Fruit fly (Drosophila melanogaster): ENCODE results near the gene ppk5.

ppk5 gene

DNA sequence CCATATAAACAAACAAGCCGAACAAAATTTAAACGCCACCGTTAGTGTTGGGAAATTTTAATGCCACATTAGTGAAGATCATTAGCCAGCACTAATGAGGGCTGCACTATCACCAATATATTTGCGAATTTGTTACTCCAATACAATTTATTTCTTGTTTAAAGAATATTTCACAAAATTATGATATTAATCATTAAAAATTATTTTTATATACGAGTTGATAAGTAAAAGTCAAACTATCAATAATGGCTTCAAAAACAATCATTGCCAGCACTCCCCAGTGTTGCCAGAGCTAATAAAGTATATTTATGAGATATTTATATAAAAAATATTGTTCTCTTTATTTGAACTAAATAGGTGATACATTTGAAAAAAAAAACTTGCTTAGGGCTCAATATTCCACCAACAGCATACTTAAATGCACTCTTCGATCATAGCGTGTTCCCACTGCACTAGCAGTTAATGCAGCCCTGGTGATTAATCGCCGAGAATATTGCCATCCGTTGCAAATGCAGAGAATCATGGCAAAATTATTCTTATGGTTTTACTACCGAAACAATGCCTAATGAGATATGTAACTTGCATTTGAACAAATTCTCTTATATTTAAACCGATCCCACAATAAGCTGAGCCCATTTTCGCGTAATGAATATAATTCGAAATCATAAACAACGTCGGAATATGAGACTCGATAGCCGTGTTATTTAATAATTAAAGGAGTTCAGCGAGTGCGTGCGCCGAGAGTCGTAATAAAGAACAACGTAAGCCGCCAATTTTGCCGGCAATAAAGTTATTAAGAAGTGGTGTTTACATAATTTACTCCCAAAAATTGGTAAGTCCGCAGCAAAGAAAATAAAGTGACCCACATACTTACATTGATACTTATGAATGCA is 18.4 kb upstream of the ppk5 start, which contains the start of the genes SAK and Cdk12 (continued):
- peak; percentile 55; the same call in 2 of the 3 replicates for TF ChIP-seq CG16813 (GFP tag; IDR thresholded peaks at IDR 0.05; ENCODE audit: partially characterized antibody)
- TF ChIP-seq CG2120 (GFP tag; optimal IDR thresholded peaks at IDR 0.05), result peak; percentile 84
- no peak; the same call in 1 of the 2 replicates for TF ChIP-seq CG10959 (GFP tag; IDR thresholded peaks at IDR 0.05)
- TF ChIP-seq CG8388 (GFP tag; optimal IDR thresholded peaks at IDR 0.05), result peak; percentile 78
- peak; percentile 67 for TF ChIP-seq CG8765 (GFP tag; IDR thresholded peaks at IDR 0.05)
- TF ChIP-seq hth (optimal IDR thresholded peaks at IDR 0.05), result no peak
- no peak for TF ChIP-seq gcm2 (GFP tag; optimal IDR thresholded peaks at IDR 0.05)
- TF ChIP-seq CG10366 (GFP tag; IDR thresholded peaks at IDR 0.05), result peak; percentile 71; the same call in 1 of the 2 replicates
- peak; percentile 77 for TF ChIP-seq CG11247 (GFP tag; IDR thresholded peaks at IDR 0.05)
- peak; percentile 89 for TF ChIP-seq CG2712 (tag; optimal IDR thresholded peaks at IDR 0.05)
- TF ChIP-seq Dad (GFP tag; optimal IDR thresholded peaks at IDR 0.05), result peak; percentile 48
- TF ChIP-seq Bgb (GFP tag; IDR thresholded peaks at IDR 0.05; ENCODE audit: partially characterized antibody), result peak; percentile 36; the same call in 1 of the 2 replicates
- peak; percentile 66 for TF ChIP-seq cwo (GFP tag; optimal IDR thresholded peaks at IDR 0.05)
- peak; percentile 60 for TF ChIP-seq pum (GFP tag; optimal IDR thresholded peaks at IDR 0.05)
- TF ChIP-seq ken (GFP tag; IDR thresholded peaks at IDR 0.05), result peak; percentile 72
- TF ChIP-seq CG9876 (GFP tag; optimal IDR thresholded peaks at IDR 0.05), result peak; percentile 60
- TF ChIP-seq CG7987 (GFP tag; optimal IDR thresholded peaks at IDR 0.05), result peak; percentile 52
- TF ChIP-seq Neu2 (GFP tag; optimal IDR thresholded peaks at IDR 0.05; ENCODE audit: borderline replicate concordance), result no peak
- peak; percentile 54 for TF ChIP-seq CG16863 (GFP tag; optimal IDR thresholded peaks at IDR 0.05)
- peak; percentile 88 for TF ChIP-seq Hmr (GFP tag; optimal IDR thresholded peaks at IDR 0.05)
- TF ChIP-seq Kr (GFP tag; optimal IDR thresholded peaks at IDR 0.05), result no peak
- TF ChIP-seq CG4404 (GFP tag; IDR thresholded peaks at IDR 0.05), result peak; percentile 75
- peak; percentile 82 for TF ChIP-seq ttk (GFP tag; IDR thresholded peaks at IDR 0.05)
- no peak for TF ChIP-seq pros (GFP tag; optimal IDR thresholded peaks at IDR 0.05)
- peak; percentile 82 for TF ChIP-seq E2f1 (GFP tag; IDR thresholded peaks at IDR 0.05)
- peak; percentile 73; the same call in 2 of the 3 replicates for TF ChIP-seq CG3726 (GFP tag; IDR thresholded peaks at IDR 0.05)
- TF ChIP-seq fu2 (GFP tag; optimal IDR thresholded peaks at IDR 0.05), result peak; percentile 67
- peak; percentile 63 for TF ChIP-seq CG2875 (GFP tag; optimal IDR thresholded peaks at IDR 0.05)
- 0 out of 2 replicates have a peak, but pooled peaks have one; percentile 30 for TF ChIP-seq CG16779 (GFP tag; IDR thresholded peaks at IDR 0.05)
- TF ChIP-seq vnd (GFP tag; IDR thresholded peaks at IDR 0.05; ENCODE audit: partially characterized antibody), result 0 out of 3 replicates have a peak, but pooled peaks have one; percentile 39
- peak; percentile 82 for TF ChIP-seq CG10147 (GFP tag; optimal IDR thresholded peaks at IDR 0.05)
- peak; percentile 34 for TF ChIP-seq CG6683 (GFP tag; optimal IDR thresholded peaks at IDR 0.05)
- TF ChIP-seq Lim3 (GFP tag; IDR thresholded peaks at IDR 0.05), result no peak
- peak; percentile 80 for TF ChIP-seq Six4 (GFP tag; optimal IDR thresholded peaks at IDR 0.05)
- TF ChIP-seq ara (GFP tag; IDR thresholded peaks at IDR 0.05), result peak; percentile 74
- TF ChIP-seq ci (GFP tag; IDR thresholded peaks at IDR 0.05), result peak; percentile 74; the same call in 2 of the 3 replicates
- TF ChIP-seq gt (GFP tag; IDR thresholded peaks at IDR 0.05), result peak; percentile 44
- peak; percentile 77 for TF ChIP-seq nerfin-1 (tag; optimal IDR thresholded peaks at IDR 0.05)
- TF ChIP-seq corto (GFP tag; optimal IDR thresholded peaks at IDR 0.05), result no peak
- peak; percentile 71 for TF ChIP-seq scrt (GFP tag; optimal IDR thresholded peaks at IDR 0.05)
- TF ChIP-seq Fer1 (GFP tag; optimal IDR thresholded peaks at IDR 0.05), result peak; percentile 79
- peak; percentile 71 for TF ChIP-seq Antp (GFP tag; optimal IDR thresholded peaks at IDR 0.05)
- TF ChIP-seq CG6272 (GFP tag; IDR thresholded peaks at IDR 0.05), result peak; percentile 81
- TF ChIP-seq Mrtf (GFP tag; IDR thresholded peaks at IDR 0.05), result peak; percentile 81
- peak; percentile 47; the same call in 1 of the 2 replicates for TF ChIP-seq aop (GFP tag; IDR thresholded peaks at IDR 0.05)
- peak; percentile 42 for TF ChIP-seq CG6813 (GFP tag; optimal IDR thresholded peaks at IDR 0.05)
- peak; percentile 53 for TF ChIP-seq CG6175 (GFP tag; IDR thresholded peaks at IDR 0.05)
- TF ChIP-seq peb (GFP tag; IDR thresholded peaks at IDR 0.05), result peak; percentile 33

Data from whole organism, embryonic.